Worm (Caenorhabditis elegans) whole organism, L4/young adult: ENCODE measurements around the gene C07E3.4.

ENCODE experiments used
- W03F9.2 ChIP-seq: fragments of 150-350 bp; optimal IDR thresholded peaks from 2 replicates; lab custom pipeline; 2014; ENCODE audit warnings: missing biosample characterization, missing genetic modification characterization
- dao-5 ChIP-seq: sonication (generic microtip); optimal IDR thresholded peaks from 2 replicates; lab custom pipeline; 2016; ENCODE audit warnings: missing genotype, missing genetic modification characterization, moderate library complexity, missing compliant biosample characterization

- TF ChIP-seq W03F9.2 (no peak), dao-5 (tag; lab: Kevin White, UChicago) (no peak)
Measured at ce11 chrII:10370826-10371225, 10.2 kb downstream of the C07E3.4 start.
